Worm (Caenorhabditis elegans) whole organism, L4 larva: ENCODE measurements around the gene Y53C12B.7.

Experiments used
- egl-27 ChIP-seq: sonication (generic microtip); optimal IDR thresholded peaks from 3 replicates; lab custom pipeline; 2017; ENCODE audit warnings: missing biosample characterization, missing genetic modification reagents, missing genetic modification characterization
- fos-1 ChIP-seq: fragments of 150-350 bp; optimal IDR thresholded peaks from 2 replicates; lab custom pipeline; 2014; ENCODE audit warnings: missing biosample characterization, missing genetic modification characterization
- lsy-2 ChIP-seq, 2 experiments: fragments of 150-350 bp in 1 of 2; sonication (generic microtip) in 1 of 2; optimal IDR thresholded peaks; 2 replicates each; lab custom pipeline; 2014 to 2017; ENCODE audit warnings: missing biosample characterization in 2 of 2, missing genetic modification characterization in 2 of 2

- no peak for TF ChIP-seq fos-1 (tag; lab: Kevin White, UChicago)
- TF ChIP-seq lsy-2 (tag; optimal IDR thresholded peaks at IDR 0.05; lab: Kevin White, UChicago): no peak
- TF ChIP-seq egl-27 (tag; lab: Kevin White, UChicago): no peak
Measured at ce11 chrII:9778495-9778894, 25.5 kb upstream of the Y53C12B.7 start.
